Worm (Caenorhabditis elegans): ENCODE data around the gene mes-2.

The mes-2 gene

ce11 chrII:14351352-14351751, 32.4 kb upstream of the mes-2 start:
- no peak for TF ChIP-seq T07F8.4 (tag; optimal IDR thresholded peaks at IDR 0.05)
- no peak for TF ChIP-seq Y79H2A.3 (GFP tag; conservative IDR thresholded peaks at IDR 0.05)
- TF ChIP-seq dpl-1 (GFP tag; optimal IDR thresholded peaks at IDR 0.05): no peak
- no peak for TF ChIP-seq ceh-79 (tag; optimal IDR thresholded peaks at IDR 0.05)
- no peak for TF ChIP-seq tbp1 (GFP tag; optimal IDR thresholded peaks at IDR 0.05)
- TF ChIP-seq aptf-3 (GFP tag; IDR thresholded peaks at IDR 0.05): no peak
- TF ChIP-seq ZK185.1 (tag; optimal IDR thresholded peaks at IDR 0.05; ENCODE audit: poor library complexity, severe bottlenecking): no peak
- no peak for TF ChIP-seq C17E4.6 (GFP tag; IDR thresholded peaks at IDR 0.05)
- no peak for TF ChIP-seq Y67H2A.10 (GFP tag; conservative IDR thresholded peaks at IDR 0.05)
- TF ChIP-seq aptf-2 (GFP tag; conservative IDR thresholded peaks at IDR 0.05): no peak

- TF ChIP-seq unc-130 (GFP tag; optimal IDR thresholded peaks at IDR 0.05) (no peak), mel-28 (tag; optimal IDR thresholded peaks at IDR 0.05; ENCODE audit: borderline replicate concordance) (no peak), gei-17 (GFP tag; optimal IDR thresholded peaks at IDR 0.05) (no peak), aptf-3 (GFP tag; IDR thresholded peaks at IDR 0.05) (no peak), ZK185.1 (tag; optimal IDR thresholded peaks at IDR 0.05; ENCODE audit: poor library complexity, severe bottlenecking) (peak; percentile 20), hlh-26 (GFP tag; conservative IDR thresholded peaks at IDR 0.05) (no peak), T26A5.8 (tag; optimal IDR thresholded peaks at IDR 0.05) (no peak), ekl-4 (GFP tag; IDR thresholded peaks at IDR 0.05) (no peak), fkh-3 (tag; optimal IDR thresholded peaks at IDR 0.05) (no peak), bed-2 (GFP tag; IDR thresholded peaks at IDR 0.05) (no peak), T07F8.4 (tag; optimal IDR thresholded peaks at IDR 0.05) (no peak), tbp1 (GFP tag; optimal IDR thresholded peaks at IDR 0.05) (no peak), ztf-3 (GFP tag; optimal IDR thresholded peaks at IDR 0.05) (no peak), nhr-90 (tag; optimal IDR thresholded peaks at IDR 0.05) (no peak), zim-3 (tag; optimal IDR thresholded peaks at IDR 0.05) (no peak), nhr-80 (tag; optimal IDR thresholded peaks at IDR 0.05) (peak; percentile 5), nfya-2 (GFP tag; IDR thresholded peaks at IDR 0.05) (no peak), C17E4.6 (GFP tag; IDR thresholded peaks at IDR 0.05) (no peak), rpc-1 (optimal IDR thresholded peaks at IDR 0.05) (no peak), rpc-1 (tag; optimal IDR thresholded peaks at IDR 0.05) (no peak), repo-1 (tag; optimal IDR thresholded peaks at IDR 0.05) (no peak), nhr-27 (tag; optimal IDR thresholded peaks at IDR 0.05) (no peak), madf-6 (GFP tag; IDR thresholded peaks at IDR 0.05) (peak; percentile 50), unc-62 (GFP tag; optimal IDR thresholded peaks at IDR 0.05) (no peak), D2030.7 (GFP tag; IDR thresholded peaks at IDR 0.05) (peak; percentile 47; the same call in 1 of the 2 replicates), lin-54 (GFP tag; optimal IDR thresholded peaks at IDR 0.05) (peak; percentile 78), die-1 (tag; optimal IDR thresholded peaks at IDR 0.05) (no peak), Y67H2A.10 (GFP tag; conservative IDR thresholded peaks at IDR 0.05) (no peak), snpc-4 (GFP tag; optimal IDR thresholded peaks at IDR 0.05) (no peak), snpc-4 (tag; optimal IDR thresholded peaks at IDR 0.05) (peak in 2 of 4 experiments; percentile 39 to 51), pha-4 (tag; optimal IDR thresholded peaks at IDR 0.05) (no peak), attf-3 (GFP tag; conservative IDR thresholded peaks at IDR 0.05) (no peak), dpl-1 (GFP tag; optimal IDR thresholded peaks at IDR 0.05) (peak; percentile 34), F23B12.7 (tag; optimal IDR thresholded peaks at IDR 0.05; ENCODE audit: insufficient read depth) (peak; percentile 69), F39B2.1 (GFP tag; IDR thresholded peaks at IDR 0.05) (no peak), athp-1 (tag; optimal IDR thresholded peaks at IDR 0.05) (no peak), ztf-18 (tag; optimal IDR thresholded peaks at IDR 0.05) (peak; percentile 43), lsl-1 (GFP tag; optimal IDR thresholded peaks at IDR 0.05) (peak; percentile 35), C06A6.2 (GFP tag; conservative IDR thresholded peaks at IDR 0.05) (no peak), egrh-3 (GFP tag; IDR thresholded peaks at IDR 0.05) (no peak), madf-3 (GFP tag; IDR thresholded peaks at IDR 0.05) (no peak), ceh-27 (GFP tag; optimal IDR thresholded peaks at IDR 0.05) (peak; percentile 65), Y53G8AR.9 (GFP tag; conservative IDR thresholded peaks at IDR 0.05) (no peak), nfyb-1 (GFP tag; IDR thresholded peaks at IDR 0.05) (no peak)
Measured at ce11 chrII:14357936-14358416, 25.8 kb upstream of the mes-2 start, which contains the start of the genes agl-1 and pfs-2. agl-1 (minus strand) TSS chrII:14358113. pfs-2 (plus strand) TSS chrII:14358366.
